Worm (Caenorhabditis elegans): ENCODE results near the gene sre-3.

sre-3 gene

ce11 chrII:7420157-7420556 is 34.6 kb downstream of the sre-3 start:
- TF ChIP-seq ahr-1 (tag; optimal IDR thresholded peaks at IDR 0.05) (no peak), tbx-2 (tag; optimal IDR thresholded peaks at IDR 0.05) (no peak), ceh-34 (tag; optimal IDR thresholded peaks at IDR 0.05) (no peak), nhr-232 (tag; optimal IDR thresholded peaks at IDR 0.05) (no peak), pha-4 (tag; optimal IDR thresholded peaks at IDR 0.05) (no peak), pqm-1 (tag; optimal IDR thresholded peaks at IDR 0.05) (no peak), ceh-24 (tag; optimal IDR thresholded peaks at IDR 0.05) (no peak), ceh-31 (tag; optimal IDR thresholded peaks at IDR 0.05) (no peak)

ce11 chrII:7420796-7421386 is 35.3 kb downstream of the sre-3 start:
- TF ChIP-seq nhr-11 (tag; optimal IDR thresholded peaks at IDR 0.05): no peak
- TF ChIP-seq ets-4 (tag; optimal IDR thresholded peaks at IDR 0.05): no peak
- TF ChIP-seq gmeb-2 (tag; optimal IDR thresholded peaks at IDR 0.05): no peak

- TF ChIP-seq ceh-19 (GFP tag; optimal IDR thresholded peaks at IDR 0.05) (no peak), ceh-45 (GFP tag; IDR thresholded peaks at IDR 0.05) (no peak), sox-2 (GFP tag; IDR thresholded peaks at IDR 0.05) (no peak), pros-1 (tag; optimal IDR thresholded peaks at IDR 0.05) (no peak), rnt-1 (tag; optimal IDR thresholded peaks at IDR 0.05) (no peak), gmeb-2 (tag; optimal IDR thresholded peaks at IDR 0.05) (no peak), npax-4 (tag; optimal IDR thresholded peaks at IDR 0.05) (no peak), hlh-13 (GFP tag; optimal IDR thresholded peaks at IDR 0.05) (no peak), hlh-15 (tag; optimal IDR thresholded peaks at IDR 0.05) (no peak), che-1 (tag; optimal IDR thresholded peaks at IDR 0.05) (no peak), fax-1 (tag; optimal IDR thresholded peaks at IDR 0.05) (no peak), ceh-2 (tag; optimal IDR thresholded peaks at IDR 0.05) (no peak), dmd-4 (tag; optimal IDR thresholded peaks at IDR 0.05; ENCODE audit: borderline replicate concordance) (no peak), madf-2 (tag; optimal IDR thresholded peaks at IDR 0.05) (no peak), elt-4 (tag; optimal IDR thresholded peaks at IDR 0.05) (no peak)
These were observed 46.8 kb downstream of the sre-3 start, which contains the start of gene srd-54 for ce11 chrII:7432327-7432726. Gene srd-54, plus strand, starts transcription at chrII:7432627.

ce11 chrII:7434182-7434581 is 48.6 kb downstream of the sre-3 start, which contains the start of gene kcc-3:
Gene kcc-3, minus strand, starts transcription at chrII:7434282.
- TF ChIP-seq pag-3 (tag; optimal IDR thresholded peaks at IDR 0.05; ENCODE audit: borderline replicate concordance) (no peak), fkh-6 (tag; optimal IDR thresholded peaks at IDR 0.05) (no peak), nfya-1 (tag; optimal IDR thresholded peaks at IDR 0.05) (no peak), madf-2 (tag; optimal IDR thresholded peaks at IDR 0.05) (no peak), che-1 (tag; optimal IDR thresholded peaks at IDR 0.05) (no peak), npax-4 (tag; optimal IDR thresholded peaks at IDR 0.05) (no peak), ceh-24 (tag; optimal IDR thresholded peaks at IDR 0.05) (no peak), elt-4 (tag; optimal IDR thresholded peaks at IDR 0.05) (no peak), pha-2 (tag; optimal IDR thresholded peaks at IDR 0.05) (no peak), ama-1 (optimal IDR thresholded peaks at IDR 0.05) (no peak), ceh-6 (GFP tag; optimal IDR thresholded peaks at IDR 0.05) (no peak), pros-1 (tag; optimal IDR thresholded peaks at IDR 0.05) (no peak), hlh-30 (tag; optimal IDR thresholded peaks at IDR 0.05; ENCODE audit: insufficient read depth) (no peak), unc-86 (tag; optimal IDR thresholded peaks at IDR 0.05) (no peak), hlh-8 (tag; optimal IDR thresholded peaks at IDR 0.05) (no peak), unc-55 (GFP tag; optimal IDR thresholded peaks at IDR 0.05) (no peak), fax-1 (tag; optimal IDR thresholded peaks at IDR 0.05) (no peak), unc-3 (GFP tag; conservative IDR thresholded peaks at IDR 0.05) (no peak), unc-3 (tag; optimal IDR thresholded peaks at IDR 0.05) (no peak), syd-9 (tag; optimal IDR thresholded peaks at IDR 0.05) (no peak)

Data from whole organism, late embryonic.